Worm (Caenorhabditis elegans): ENCODE results near the gene T05A8.8.

Gene T05A8.8

DNA sequence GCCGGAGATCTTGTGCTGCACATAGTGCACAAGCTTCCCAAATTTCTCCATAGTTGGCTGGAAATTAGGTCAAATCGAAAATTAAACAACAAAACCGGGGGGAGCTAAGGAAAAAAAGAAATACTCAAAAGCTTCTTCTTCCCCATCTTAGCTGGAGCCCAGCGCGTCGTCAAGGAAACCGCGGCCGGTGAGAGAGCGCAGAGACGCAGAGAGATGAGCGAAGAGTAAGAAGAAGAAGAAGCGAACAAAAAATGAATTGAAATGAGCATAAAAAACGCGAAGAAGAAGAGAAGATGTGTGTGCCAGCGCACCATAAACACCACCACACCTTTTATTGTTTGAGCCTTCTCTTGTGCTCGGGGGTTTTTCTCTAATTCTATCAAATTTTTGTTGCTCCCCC lies 1.3 kb upstream of the T05A8.8 start, which contains the start of gene wdr-31:
wdr-31 (minus strand) TSS at position 101 of the 400 bp plus-strand sequence.
- TF ChIP-seq ztf-1 (GFP tag; conservative IDR thresholded peaks at IDR 0.05) = no peak
- no peak for TF ChIP-seq ama-1 (optimal IDR thresholded peaks at IDR 0.05)
- no peak for TF ChIP-seq blmp-1 (tag; optimal IDR thresholded peaks at IDR 0.05; ENCODE audit: insufficient read depth)
- no peak for TF ChIP-seq unc-39 (tag; optimal IDR thresholded peaks at IDR 0.05)
- TF ChIP-seq nhr-10 (tag; optimal IDR thresholded peaks at IDR 0.05) = no peak
- TF ChIP-seq ztf-11 (tag; optimal IDR thresholded peaks at IDR 0.05) = no peak
- no peak for TF ChIP-seq R02D3.7 (tag; optimal IDR thresholded peaks at IDR 0.05)
- no peak for TF ChIP-seq mdl-1 (tag; optimal IDR thresholded peaks at IDR 0.05)
- TF ChIP-seq nhr-21 (tag; optimal IDR thresholded peaks at IDR 0.05) = no peak
- no peak for TF ChIP-seq lin-13 (GFP tag; optimal IDR thresholded peaks at IDR 0.05)
- no peak for TF ChIP-seq sma-3 (GFP tag; optimal IDR thresholded peaks at IDR 0.05)
- no peak for TF ChIP-seq mbf-1 (tag; optimal IDR thresholded peaks at IDR 0.05)
- TF ChIP-seq F13H6.1 (tag; optimal IDR thresholded peaks at IDR 0.05) = no peak

DNA sequence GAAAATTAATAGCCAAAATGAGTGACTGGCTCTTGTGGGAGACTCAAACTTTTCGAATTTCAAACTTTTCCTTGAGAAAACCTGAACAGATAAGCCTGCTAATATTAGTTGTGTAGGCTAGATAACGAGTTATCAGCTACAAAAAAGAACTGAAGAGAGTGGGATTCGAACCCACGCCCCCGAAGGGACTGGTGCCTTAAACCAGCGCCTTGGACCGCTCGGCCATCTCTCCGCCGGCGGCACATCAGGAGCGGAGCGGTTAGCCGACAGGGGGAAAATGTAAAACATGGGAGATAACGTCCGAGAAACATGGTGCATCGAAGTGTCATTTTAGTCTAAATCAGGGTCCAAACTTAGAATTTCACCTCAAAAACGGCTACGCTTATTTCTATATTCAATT lies 834 bp upstream of the T05A8.8 start:
- TF ChIP-seq R02D3.7 (tag; optimal IDR thresholded peaks at IDR 0.05) (no peak), skn-1 (tag; optimal IDR thresholded peaks at IDR 0.05) (no peak), ztf-1 (GFP tag; conservative IDR thresholded peaks at IDR 0.05) (no peak), lin-11 (tag; optimal IDR thresholded peaks at IDR 0.05) (no peak), lsy-2 (tag; optimal IDR thresholded peaks at IDR 0.05) (no peak), dmd-4 (tag; optimal IDR thresholded peaks at IDR 0.05) (no peak), fos-1 (tag; optimal IDR thresholded peaks at IDR 0.05) (no peak), elt-1 (tag; optimal IDR thresholded peaks at IDR 0.05) (no peak), egl-27 (tag; optimal IDR thresholded peaks at IDR 0.05) (no peak), unc-39 (tag; optimal IDR thresholded peaks at IDR 0.05) (no peak)

DNA sequence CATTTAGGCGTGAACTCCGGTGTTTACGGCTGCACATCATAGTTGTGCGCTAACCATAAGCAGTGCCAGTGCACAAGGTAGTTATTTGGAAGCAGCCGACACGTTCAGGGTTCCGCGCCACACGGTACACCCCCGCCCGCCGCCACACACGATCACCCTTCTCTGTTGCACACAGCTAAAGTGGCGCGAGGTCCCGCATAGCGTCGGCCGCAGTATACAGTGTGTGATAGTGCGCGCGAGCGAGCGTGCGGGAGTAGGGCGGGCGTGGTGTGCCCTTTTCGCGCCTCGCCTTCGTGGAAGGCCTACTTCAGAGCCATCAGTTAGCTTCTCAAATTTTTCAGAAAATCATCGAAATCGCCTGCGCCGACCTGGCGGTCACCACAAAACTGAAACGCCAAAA lies 460 bp downstream of the T05A8.8 start:
- TF ChIP-seq blmp-1 (tag; optimal IDR thresholded peaks at IDR 0.05; ENCODE audit: insufficient read depth) = no peak
- TF ChIP-seq F13H6.1 (tag; optimal IDR thresholded peaks at IDR 0.05) = no peak
- TF ChIP-seq C34F6.9 (tag; optimal IDR thresholded peaks at IDR 0.05) = no peak
- TF ChIP-seq nhr-10 (tag; optimal IDR thresholded peaks at IDR 0.05) = no peak
- no peak for TF ChIP-seq lin-11 (tag; optimal IDR thresholded peaks at IDR 0.05)
- TF ChIP-seq egl-27 (tag; optimal IDR thresholded peaks at IDR 0.05) = no peak
- no peak for TF ChIP-seq unc-55 (GFP tag; optimal IDR thresholded peaks at IDR 0.05)
- no peak for TF ChIP-seq ztf-4 (tag; optimal IDR thresholded peaks at IDR 0.05)

DNA sequence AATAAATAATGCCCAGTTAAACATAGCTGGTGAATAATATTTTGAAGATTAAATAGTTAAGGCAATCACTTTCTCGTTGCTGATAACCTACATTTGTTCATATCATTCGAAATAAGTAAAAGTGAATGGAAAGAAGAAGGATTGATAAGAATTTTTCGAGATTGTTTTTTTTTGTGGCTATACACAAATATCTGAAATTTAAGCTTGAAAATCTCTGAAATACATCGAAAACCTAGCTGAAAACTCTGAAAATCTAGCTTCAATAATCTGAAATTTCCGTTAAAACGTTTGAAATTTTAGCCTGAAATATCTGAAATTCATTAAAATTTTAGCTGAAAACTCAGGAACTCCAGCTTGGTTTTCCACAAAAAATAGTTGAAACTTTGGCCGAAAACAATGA lies 3.1 kb downstream of the T05A8.8 start, which contains the start of gene T05A8.6:
T05A8.6 (minus strand) TSS at position 101 of the 400 bp plus-strand sequence.
- TF ChIP-seq mab-5 (tag; optimal IDR thresholded peaks at IDR 0.05) (no peak), nhr-77 (tag; optimal IDR thresholded peaks at IDR 0.05) (no peak), nhr-129 (tag; optimal IDR thresholded peaks at IDR 0.05) (no peak), mbf-1 (tag; optimal IDR thresholded peaks at IDR 0.05) (no peak), snpc-4 (tag; optimal IDR thresholded peaks at IDR 0.05) (no peak), unc-39 (tag; optimal IDR thresholded peaks at IDR 0.05) (no peak), nhr-237 (tag; optimal IDR thresholded peaks at IDR 0.05) (no peak), nhr-12 (tag; optimal IDR thresholded peaks at IDR 0.05) (no peak), unc-62 (GFP tag; optimal IDR thresholded peaks at IDR 0.05) (no peak), sem-4 (tag; optimal IDR thresholded peaks at IDR 0.05) (no peak), R02D3.7 (tag; optimal IDR thresholded peaks at IDR 0.05) (no peak), C34F6.9 (tag; optimal IDR thresholded peaks at IDR 0.05) (no peak), lin-13 (GFP tag; optimal IDR thresholded peaks at IDR 0.05) (no peak), fos-1 (tag; optimal IDR thresholded peaks at IDR 0.05) (no peak), unc-55 (GFP tag; optimal IDR thresholded peaks at IDR 0.05) (no peak), gmeb-1 (tag; optimal IDR thresholded peaks at IDR 0.05) (no peak), ztf-1 (GFP tag; conservative IDR thresholded peaks at IDR 0.05) (no peak), nhr-6 (tag; optimal IDR thresholded peaks at IDR 0.05) (no peak), aly-2 (tag; optimal IDR thresholded peaks at IDR 0.05) (no peak)

DNA sequence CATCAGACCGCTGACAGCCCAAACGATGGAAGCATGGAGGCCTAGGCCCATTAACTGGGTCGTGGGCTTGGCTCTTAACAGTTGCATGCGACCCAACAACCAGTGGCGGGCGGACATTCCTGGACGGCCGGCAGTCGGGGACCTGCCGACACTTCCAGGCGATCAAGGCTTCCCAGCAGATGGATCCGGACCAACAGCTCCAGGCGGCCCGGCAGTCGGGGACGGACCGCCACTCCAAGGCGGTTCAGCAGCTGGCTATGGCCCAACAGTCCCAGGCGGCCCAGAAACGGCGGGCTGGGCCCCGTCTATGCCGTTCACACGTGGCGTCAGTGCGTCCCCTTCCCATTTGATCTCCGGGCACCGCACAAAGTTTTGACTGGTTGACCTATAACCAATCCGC lies 4.9 kb downstream of the T05A8.8 start:
- TF ChIP-seq fos-1 (tag; optimal IDR thresholded peaks at IDR 0.05) = no peak

DNA sequence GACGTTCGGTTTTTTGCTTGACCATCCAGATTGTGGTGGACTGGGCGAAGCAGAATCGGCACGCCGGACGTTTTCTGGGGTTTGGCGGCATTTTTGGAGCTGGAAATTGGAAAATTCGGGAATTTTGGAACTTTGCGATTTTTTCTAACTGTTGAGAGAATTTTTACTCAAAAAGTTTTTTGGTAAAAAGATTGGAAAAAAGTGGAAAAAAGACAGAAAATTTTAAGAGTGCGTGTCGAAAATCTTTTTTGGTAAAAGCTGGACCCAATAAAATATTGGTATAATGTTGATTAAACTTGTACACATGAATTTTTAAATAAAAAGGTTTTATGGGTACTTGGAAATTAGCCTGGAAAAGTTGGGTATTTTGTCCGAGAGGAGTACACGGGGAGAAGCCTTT lies 5.8 kb downstream of the T05A8.8 start, which contains the start of gene T05A8.7:
T05A8.7 (minus strand) TSS at position 101 of the 400 bp plus-strand sequence.
- TF ChIP-seq mdl-1 (tag; optimal IDR thresholded peaks at IDR 0.05) (no peak), nhr-6 (tag; optimal IDR thresholded peaks at IDR 0.05) (no peak), R02D3.7 (tag; optimal IDR thresholded peaks at IDR 0.05) (no peak), lsy-2 (tag; optimal IDR thresholded peaks at IDR 0.05) (no peak), C34F6.9 (tag; optimal IDR thresholded peaks at IDR 0.05) (no peak), crh-2 (tag; optimal IDR thresholded peaks at IDR 0.05) (no peak), unc-39 (tag; optimal IDR thresholded peaks at IDR 0.05) (no peak), F13H6.1 (tag; optimal IDR thresholded peaks at IDR 0.05) (no peak), sma-9 (GFP tag; optimal IDR thresholded peaks at IDR 0.05) (no peak), sma-9 (tag; optimal IDR thresholded peaks at IDR 0.05) (no peak), lin-39 (tag; optimal IDR thresholded peaks at IDR 0.05) (no peak), nhr-23 (tag; optimal IDR thresholded peaks at IDR 0.05) (no peak), mab-5 (tag; optimal IDR thresholded peaks at IDR 0.05) (no peak), nhr-10 (tag; optimal IDR thresholded peaks at IDR 0.05) (no peak)

All from whole organism, L2 larva.